Worm (Caenorhabditis elegans) whole organism, L1 larva: ENCODE measurements around the gene fbxa-139.

Experiments used
- C34B4.2 ChIP-seq: sonication (generic microtip); optimal IDR thresholded peaks from 2 replicates; lab custom pipeline; 2017; ENCODE audit warnings: mild to moderate bottlenecking, missing genetic modification characterization, missing compliant biosample characterization
- Y116A8C.19 ChIP-seq: sonication (generic microtip); optimal IDR thresholded peaks from 2 replicates; lab custom pipeline; 2016; ENCODE audit warnings: missing compliant biosample characterization, missing genetic modification characterization, borderline replicate concordance
- aly-2 ChIP-seq: fragments of 150-350 bp; optimal IDR thresholded peaks from 2 replicates; lab custom pipeline; 2014; ENCODE audit warnings: missing biosample characterization, missing genetic modification characterization
- ama-1 ChIP-seq: fragments of 150-350 bp; optimal IDR thresholded peaks from 2 replicates; lab custom pipeline; 2014
- blmp-1 ChIP-seq: fragments of 150-350 bp; optimal IDR thresholded peaks from 2 replicates; lab custom pipeline; 2014; ENCODE audit warnings: missing biosample characterization, missing genetic modification characterization
- ceh-82 ChIP-seq, 3 experiments: fragments of 150-350 bp in 1 of 3; sonication (generic microtip) in 2 of 3; optimal IDR thresholded peaks; 2 replicates each; lab custom pipeline; 2014 to 2017; ENCODE audit warnings: missing biosample characterization in 3 of 3, missing genetic modification characterization in 3 of 3
- ceh-90 ChIP-seq: sonication (generic microtip); optimal IDR thresholded peaks from 2 replicates; lab custom pipeline; 2016; ENCODE audit warnings: missing genetic modification characterization, missing compliant biosample characterization
- ces-1 ChIP-seq: fragments of 150-350 bp; optimal IDR thresholded peaks from 2 replicates; lab custom pipeline; 2014; ENCODE audit warnings: missing biosample characterization, missing genetic modification reagents, missing genetic modification characterization
- dsc-1 ChIP-seq: sonication (generic microtip); optimal IDR thresholded peaks from 2 replicates; lab custom pipeline; 2016; ENCODE audit warnings: mild to moderate bottlenecking, missing genetic modification characterization, missing compliant biosample characterization
- efl-1 ChIP-seq, 4 experiments: fragments of 150-350 bp; optimal IDR thresholded peaks in 3 of 4; peaks in 1 of 4; 1 replicate in 1 of 4; 2 replicates in 3 of 4; lab custom pipeline; 2014; ENCODE audit warnings: missing biosample characterization in 2 of 4, missing genetic modification characterization in 2 of 4, missing genetic modification reagents in 2 of 4
- efl-3 ChIP-seq: fragments of 200-800 bp; sonication (Bioruptor generic); optimal IDR thresholded peaks from 2 replicates; lab custom pipeline; 2018; ENCODE audit warnings: mild to moderate bottlenecking, missing genetic modification characterization, missing compliant biosample characterization
- egl-27 ChIP-seq, 2 experiments: fragments of 150-350 bp in 1 of 2; sonication (generic microtip); optimal IDR thresholded peaks; 3 replicates each; lab custom pipeline; 2017 to 2018; ENCODE audit warnings: missing biosample characterization in 2 of 2, missing genetic modification characterization in 2 of 2, missing genetic modification reagents in 2 of 2
- elt-2 ChIP-seq: sonication (generic microtip); optimal IDR thresholded peaks from 2 replicates; lab custom pipeline; 2016; ENCODE audit warnings: missing genetic modification characterization, mild to moderate bottlenecking, inconsistent platforms, missing compliant biosample characterization, missing genetic modification reagents
- elt-3 ChIP-seq, 6 experiments: fragments of 150-350 bp in 1 of 6; sonication (generic microtip); optimal IDR thresholded peaks; 2 replicates each; lab custom pipeline; 2017 to 2018; ENCODE audit warnings: missing biosample characterization in 6 of 6, missing genetic modification characterization in 6 of 6, inconsistent platforms in 1 of 6
- ets-5 ChIP-seq: fragments of 200-800 bp; sonication (Bioruptor generic); IDR thresholded peaks from 2 replicates; pipeline ENCODE4 v1.3.6; 2022; ENCODE audit warnings: missing genetic modification characterization, missing compliant biosample characterization
- fkh-8 ChIP-seq: sonication (generic microtip); optimal IDR thresholded peaks from 2 replicates; lab custom pipeline; 2016; ENCODE audit warnings: mild to moderate bottlenecking, missing genetic modification characterization, missing compliant biosample characterization
- fos-1 ChIP-seq: fragments of 150-350 bp; optimal IDR thresholded peaks from 2 replicates; lab custom pipeline; 2014; ENCODE audit warnings: missing biosample characterization, missing genetic modification characterization
- irx-1 ChIP-seq: sonication (generic microtip); optimal IDR thresholded peaks from 2 replicates; lab custom pipeline; 2016; ENCODE audit warnings: missing genetic modification characterization, missing compliant biosample characterization
- isw-1 ChIP-seq: fragments of 200-800 bp; sonication (Bioruptor generic); IDR thresholded peaks from 2 replicates; pipeline ENCODE4 v1.3.6; 2022; ENCODE audit warnings: missing genetic modification characterization, missing compliant biosample characterization
- lin-39 ChIP-seq: fragments of 150-350 bp; optimal IDR thresholded peaks from 2 replicates; lab custom pipeline; 2014; ENCODE audit warnings: missing biosample characterization, missing genetic modification reagents, missing genetic modification characterization
- mdl-1 ChIP-seq, 2 experiments: fragments of 150-350 bp; optimal IDR thresholded peaks; 2 replicates each; lab custom pipeline; 2014 to 2017; ENCODE audit warnings: missing biosample characterization in 2 of 2, missing genetic modification characterization in 2 of 2, inconsistent platforms in 1 of 2
- mep-1 ChIP-seq: fragments of 150-350 bp; optimal IDR thresholded peaks from 2 replicates; lab custom pipeline; 2014; ENCODE audit warnings: missing biosample characterization, missing genetic modification characterization
- nhr-11 ChIP-seq: fragments of 150-350 bp; optimal IDR thresholded peaks from 2 replicates; lab custom pipeline; 2014; ENCODE audit warnings: missing biosample characterization, missing genetic modification characterization
- nhr-20 ChIP-seq: sonication (generic microtip); optimal IDR thresholded peaks from 2 replicates; lab custom pipeline; 2016; ENCODE audit warnings: mild to moderate bottlenecking, missing genetic modification characterization, missing compliant biosample characterization
- nhr-28 ChIP-seq: fragments of 150-350 bp; optimal IDR thresholded peaks from 2 replicates; lab custom pipeline; 2014; ENCODE audit warnings: missing biosample characterization, missing genetic modification characterization
- nhr-71 ChIP-seq: sonication (generic microtip); optimal IDR thresholded peaks from 2 replicates; lab custom pipeline; 2016; ENCODE audit warnings: mild to moderate bottlenecking, missing genetic modification characterization, moderate library complexity, missing compliant biosample characterization
- nhr-85 ChIP-seq: sonication (generic microtip); peaks from one replicate; lab custom pipeline; 2016; ENCODE audit warnings: missing genetic modification characterization, inconsistent platforms, missing compliant biosample characterization
- nhr-90 ChIP-seq: sonication (generic microtip); optimal IDR thresholded peaks from 2 replicates; lab custom pipeline; 2016; ENCODE audit warnings: mild to moderate bottlenecking, missing genetic modification characterization, missing compliant biosample characterization; ENCODE audit not compliant: poor library complexity
- snpc-4 ChIP-seq: fragments of 150-350 bp; optimal IDR thresholded peaks from 2 replicates; lab custom pipeline; 2014; ENCODE audit warnings: missing biosample characterization, missing genetic modification characterization
- sox-4 ChIP-seq: sonication (generic microtip); optimal IDR thresholded peaks from 2 replicates; lab custom pipeline; 2016; ENCODE audit warnings: missing genetic modification characterization, missing compliant biosample characterization
- sptf-1 ChIP-seq: fragments of 150-350 bp; optimal IDR thresholded peaks from 2 replicates; lab custom pipeline; 2014; ENCODE audit warnings: missing biosample characterization, missing genetic modification characterization
- sup-37 ChIP-seq: fragments of 200-800 bp; sonication (Bioruptor generic); optimal IDR thresholded peaks from 2 replicates; lab custom pipeline; 2018; ENCODE audit warnings: mild to moderate bottlenecking, missing genetic modification characterization, missing compliant biosample characterization
- tlp-1 ChIP-seq: fragments of 150-350 bp; optimal IDR thresholded peaks from 2 replicates; lab custom pipeline; 2014; ENCODE audit warnings: missing biosample characterization, missing genetic modification characterization
- unc-130 ChIP-seq: fragments of 150-350 bp; optimal IDR thresholded peaks from 2 replicates; lab custom pipeline; 2017; ENCODE audit warnings: missing biosample characterization, missing genetic modification characterization, inconsistent platforms
- unc-30 ChIP-seq: sonication (generic microtip); optimal IDR thresholded peaks from 2 replicates; lab custom pipeline; 2017; ENCODE audit warnings: missing biosample characterization, missing genetic modification characterization
- unc-62 ChIP-seq: fragments of 150-350 bp; optimal IDR thresholded peaks from 2 replicates; lab custom pipeline; 2014; ENCODE audit warnings: missing biosample characterization, missing genetic modification reagents, missing genetic modification characterization
- vab-15 ChIP-seq: sonication (generic microtip); optimal IDR thresholded peaks from 2 replicates; lab custom pipeline; 2017; ENCODE audit warnings: missing genotype, mild to moderate bottlenecking, missing genetic modification characterization, missing compliant biosample characterization
- xbp-1 ChIP-seq: sonication (generic microtip); optimal IDR thresholded peaks from 2 replicates; lab custom pipeline; 2016; ENCODE audit warnings: missing genetic modification characterization, missing compliant biosample characterization

The fbxa-139 gene

ce11 chrV:15578386-15578785 is 16.1 kb downstream of the fbxa-139 start, which contains the start of gene F28F8.9 (continued):
- TF ChIP-seq ces-1, result no peak
- peak; percentile 63 for TF ChIP-seq nhr-71
- TF ChIP-seq snpc-4 (tag; lab: Kevin White, UChicago), result peak; percentile 40
- TF ChIP-seq ceh-90 (tag; lab: Kevin White, UChicago), result no peak
- TF ChIP-seq, all 84 proteins: peak for 26

ce11 chrV:15577395-15577896 is 17.0 kb downstream of the fbxa-139 start, which contains the start of gene atx-3:
TSS of gene atx-3 (minus strand) at chrV:15577445.
- no peak for TF ChIP-seq nhr-20 (tag; lab: Kevin White, UChicago)
- TF ChIP-seq ama-1, result no peak
- peak in 1 of 6 experiments; percentile 19 for TF ChIP-seq elt-3 (tag; optimal IDR thresholded peaks at IDR 0.05; lab: Kevin White, UChicago)
- no peak for TF ChIP-seq efl-1 (optimal IDR thresholded peaks at IDR 0.05; lab: Kevin White, UChicago)
- peak in 1 of 2 experiments; percentile 4 for TF ChIP-seq efl-1 (GFP tag; optimal IDR thresholded peaks at IDR 0.05 in 1 of 2; lab: Kevin White, UChicago)
- peak; percentile 54 for TF ChIP-seq nhr-85 (tag; lab: Kevin White, UChicago)
- peak; percentile 56 for TF ChIP-seq blmp-1
- TF ChIP-seq ceh-82 (tag; optimal IDR thresholded peaks at IDR 0.05; lab: Kevin White, UChicago), result no peak

ce11 chrV:15575305-15575704 is 19.2 kb downstream of the fbxa-139 start, which contains the start of gene mdt-28:
TSS of gene mdt-28 (minus strand) at chrV:15575405.
- TF ChIP-seq unc-62 (GFP tag; lab: Kevin White, UChicago) (no peak), sptf-1 (tag; lab: Kevin White, UChicago) (no peak), nhr-11 (tag; lab: Kevin White, UChicago) (no peak), efl-3 (GFP tag; lab: Kevin White, UChicago) (no peak), fkh-8 (tag; lab: Kevin White, UChicago) (no peak), unc-130 (tag; lab: Kevin White, UChicago) (no peak), sox-4 (no peak), ets-5 (no peak), dsc-1 (tag; lab: Kevin White, UChicago) (no peak), xbp-1 (tag; lab: Kevin White, UChicago) (no peak), irx-1 (tag; lab: Kevin White, UChicago) (no peak), ces-1 (no peak), sup-37 (no peak), elt-2 (tag; lab: Kevin White, UChicago) (no peak), egl-27 (tag; optimal IDR thresholded peaks at IDR 0.05; lab: Kevin White, UChicago) (no peak), mep-1 (tag; lab: Kevin White, UChicago) (no peak), efl-1 (optimal IDR thresholded peaks at IDR 0.05; lab: Kevin White, UChicago) (no peak), efl-1 (GFP tag; optimal IDR thresholded peaks at IDR 0.05 in 1 of 2; lab: Kevin White, UChicago) (no peak), aly-2 (tag; lab: Kevin White, UChicago) (no peak), vab-15 (no peak), lin-39 (tag; lab: Kevin White, UChicago) (no peak)

ce11 chrV:15572613-15573012 is 21.9 kb downstream of the fbxa-139 start, which contains the start of gene fbxa-94:
TSS of gene fbxa-94 (plus strand) at chrV:15572913.
- no peak for TF ChIP-seq sup-37
- no peak for TF ChIP-seq nhr-28
- TF ChIP-seq, all 84 proteins: peak for 0

- TF ChIP-seq mdl-1 (tag; optimal IDR thresholded peaks at IDR 0.05; lab: Kevin White, UChicago), result no peak
- TF ChIP-seq nhr-90 (tag; lab: Kevin White, UChicago), result no peak
- no peak for TF ChIP-seq Y116A8C.19
- no peak for TF ChIP-seq C34B4.2 (tag; lab: Kevin White, UChicago)
- TF ChIP-seq sptf-1 (tag; lab: Kevin White, UChicago), result no peak
- TF ChIP-seq nhr-20 (tag; lab: Kevin White, UChicago), result no peak
- TF ChIP-seq unc-30 (tag; lab: Kevin White, UChicago), result no peak
- no peak for TF ChIP-seq ama-1
- no peak for TF ChIP-seq ceh-82 (tag; optimal IDR thresholded peaks at IDR 0.05; lab: Kevin White, UChicago)
- TF ChIP-seq tlp-1 (tag; lab: Kevin White, UChicago), result no peak
- no peak for TF ChIP-seq blmp-1
- TF ChIP-seq isw-1 (GFP tag; lab: Robert Waterston, UW), result no peak
- TF ChIP-seq fos-1 (tag; lab: Kevin White, UChicago), result no peak
- TF ChIP-seq, all 84 proteins: peak for 0
Measured at ce11 chrV:15571006-15571526, 23.4 kb downstream of the fbxa-139 start, which contains the start of gene fbxa-95. TSS of gene fbxa-95 (plus strand) at chrV:15571476.
